Fruit fly (Drosophila melanogaster): Measurements from ENCODE around the gene CG32302.
A peak's percentile ranks its signal among the peaks of the same experiment; 100 is the strongest.

DNA sequence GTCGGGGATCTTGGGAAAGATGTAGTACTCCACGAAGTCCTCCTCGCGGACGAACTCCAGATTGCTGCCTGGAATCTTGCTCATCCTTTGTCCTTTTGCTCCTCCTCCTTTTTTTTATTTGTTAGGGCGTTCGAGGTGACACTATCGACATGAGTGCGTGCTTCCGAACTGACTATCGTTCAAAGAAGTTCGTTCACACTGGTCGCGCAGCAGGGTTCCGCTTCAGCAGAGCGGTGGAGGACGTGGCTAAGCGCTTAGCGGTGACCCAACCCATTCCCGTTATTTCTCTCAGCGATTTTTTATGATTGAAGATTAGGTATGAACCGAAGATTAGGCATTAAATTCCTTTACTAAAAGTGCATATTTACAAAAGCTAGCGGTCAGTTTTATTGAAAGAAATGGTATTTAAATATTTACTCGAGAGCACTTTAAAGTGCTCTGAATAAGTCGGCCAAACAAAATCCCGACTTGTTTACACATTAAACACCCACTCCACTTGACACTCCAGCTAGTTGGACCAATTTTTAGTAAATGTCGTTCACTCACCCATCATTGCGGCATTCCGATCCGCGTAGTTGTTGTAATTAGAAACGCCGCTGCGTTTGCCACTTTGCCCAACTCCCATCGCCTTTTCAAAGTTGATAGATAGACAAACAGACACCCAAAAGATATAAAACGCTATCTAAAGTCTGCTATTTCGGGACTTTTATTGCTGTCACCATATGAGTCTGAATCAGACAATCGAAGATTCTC is 2.8 kb upstream of the CG32302 start, which contains the start of the genes ecd and CG13806:
- TF ChIP-seq CG7101 (tag; optimal IDR thresholded peaks at IDR 0.05) = peak; percentile 22
- TF ChIP-seq CG11617 (GFP tag; optimal IDR thresholded peaks at IDR 0.05) = no peak
- TF ChIP-seq bab1 (GFP tag; optimal IDR thresholded peaks at IDR 0.05) = no peak
- TF ChIP-seq CG5204 (GFP tag; optimal IDR thresholded peaks at IDR 0.05) = no peak
- no peak for TF ChIP-seq pad (GFP tag; optimal IDR thresholded peaks at IDR 0.05)
- peak; percentile 32 for TF ChIP-seq ovo (GFP tag; optimal IDR thresholded peaks at IDR 0.05)
- no peak for TF ChIP-seq CG14711 (tag; optimal IDR thresholded peaks at IDR 0.05)
- no peak for TF ChIP-seq CG7045 (GFP tag; optimal IDR thresholded peaks at IDR 0.05)
- no peak for TF ChIP-seq Mnt (GFP tag; optimal IDR thresholded peaks at IDR 0.05)
- TF ChIP-seq cnc (optimal IDR thresholded peaks at IDR 0.05) = no peak
- peak; percentile 30 for TF ChIP-seq CG1620 (GFP tag; optimal IDR thresholded peaks at IDR 0.05)
- TF ChIP-seq Hr96 (GFP tag; optimal IDR thresholded peaks at IDR 0.05) = peak; percentile 5
- no peak for TF ChIP-seq Clk (GFP tag; optimal IDR thresholded peaks at IDR 0.05)

All from whole organism, adult.